Worm (Caenorhabditis elegans) whole organism, early embryonic: ENCODE results near the gene F49E12.8.

Experiments
- aly-1 ChIP-seq: sonication (generic microtip); optimal IDR thresholded peaks from 2 replicates; lab custom pipeline; 2016; ENCODE audit warnings: missing genetic modification characterization, missing compliant biosample characterization
- ama-1 ChIP-seq: fragments of 150-350 bp; optimal IDR thresholded peaks from 2 replicates; lab custom pipeline; 2014
- ceh-36 ChIP-seq: sonication (generic microtip); optimal IDR thresholded peaks from 2 replicates; lab custom pipeline; 2016; ENCODE audit warnings: missing genetic modification characterization, inconsistent platforms, missing compliant biosample characterization
- pes-1 ChIP-seq: fragments of 200-800 bp; sonication (Bioruptor generic); IDR thresholded peaks from 2 replicates; pipeline ENCODE4 v1.3.6; 2022; ENCODE audit warnings: missing genetic modification reagents, missing genetic modification characterization, missing compliant biosample characterization
- sea-1 ChIP-seq: fragments of 200-800 bp; sonication (Bioruptor generic); conservative IDR thresholded peaks from 2 replicates; pipeline ENCODE4 v1.3.6; 2022; ENCODE audit warnings: missing genetic modification characterization, missing compliant biosample characterization

ce11 chrII:8407491-8407890 lies 13.4 kb upstream of the F49E12.8 start, which contains the start of gene sra-13:
- TF ChIP-seq ama-1 (no peak), ceh-36 (tag; lab: Kevin White, UChicago) (no peak), sea-1 (GFP tag; lab: Robert Waterston, UW) (no peak), aly-1 (no peak), pes-1 (GFP tag; lab: Robert Waterston, UW) (no peak)
